Worm (Caenorhabditis elegans) whole organism, late embryonic: ENCODE measurements around the gene F59A1.6.

Experiments
- C08G9.2 ChIP-seq: sonication (generic microtip); optimal IDR thresholded peaks from 2 replicates; lab custom pipeline; 2016; ENCODE audit warnings: mild to moderate bottlenecking, missing genetic modification characterization, moderate library complexity, missing compliant biosample characterization
- C38D4.7 ChIP-seq: fragments of 200-800 bp; sonication (Bioruptor generic); optimal IDR thresholded peaks from 2 replicates; lab custom pipeline; 2018; ENCODE audit warnings: mild to moderate bottlenecking, missing genetic modification characterization, moderate library complexity, missing compliant biosample characterization
- F13H6.1 ChIP-seq: sonication (generic microtip); optimal IDR thresholded peaks from 2 replicates; lab custom pipeline; 2016; ENCODE audit warnings: missing genetic modification characterization, missing compliant biosample characterization
- K02D7.2 ChIP-seq: sonication (generic microtip); optimal IDR thresholded peaks from 2 replicates; lab custom pipeline; 2017; ENCODE audit warnings: mild to moderate bottlenecking, missing genetic modification characterization, missing compliant biosample characterization
- K09A11.1 ChIP-seq: sonication (generic microtip); optimal IDR thresholded peaks from 2 replicates; lab custom pipeline; 2017; ENCODE audit warnings: antibody characterized with exemption, mild to moderate bottlenecking, missing genetic modification characterization, missing compliant biosample characterization; ENCODE audit not compliant: insufficient read depth
- T23F11.4 ChIP-seq: fragments of 200-800 bp; sonication (Bioruptor generic); optimal IDR thresholded peaks from 2 replicates; lab custom pipeline; 2018; ENCODE audit warnings: mild to moderate bottlenecking, missing genetic modification characterization, missing compliant biosample characterization
- Y22D7AL.16 ChIP-seq: sonication (generic microtip); optimal IDR thresholded peaks from 2 replicates; lab custom pipeline; 2016; ENCODE audit warnings: missing genetic modification characterization, missing compliant biosample characterization
- ahr-1 ChIP-seq: sonication (generic microtip); optimal IDR thresholded peaks from 2 replicates; lab custom pipeline; 2016; ENCODE audit warnings: missing genetic modification characterization, missing compliant biosample characterization
- ama-1 ChIP-seq: fragments of 150-350 bp; optimal IDR thresholded peaks from 2 replicates; lab custom pipeline; 2014
- ceh-14 ChIP-seq: sonication (generic microtip); optimal IDR thresholded peaks from 2 replicates; lab custom pipeline; 2016; ENCODE audit warnings: missing genotype, missing genetic modification characterization, missing compliant biosample characterization
- ceh-19 ChIP-seq: fragments of 200-800 bp; sonication (Bioruptor generic); optimal IDR thresholded peaks from 2 replicates; lab custom pipeline; 2018; ENCODE audit warnings: mild to moderate bottlenecking, missing genetic modification characterization, missing compliant biosample characterization
- ceh-30 ChIP-seq: fragments of 150-350 bp; optimal IDR thresholded peaks from 2 replicates; lab custom pipeline; 2014; ENCODE audit warnings: missing biosample characterization, missing genetic modification characterization
- ceh-31 ChIP-seq: sonication (generic microtip); optimal IDR thresholded peaks from 2 replicates; lab custom pipeline; 2016; ENCODE audit warnings: missing genetic modification characterization, missing compliant biosample characterization
- ceh-34 ChIP-seq: sonication (generic microtip); optimal IDR thresholded peaks from 2 replicates; lab custom pipeline; 2016; ENCODE audit warnings: mild to moderate bottlenecking, missing genetic modification characterization, missing compliant biosample characterization
- ceh-45 ChIP-seq: fragments of 200-800 bp; sonication (Bioruptor generic); IDR thresholded peaks from 2 replicates; pipeline ENCODE4 v1.3.6; 2022; ENCODE audit warnings: missing genetic modification reagents, missing genetic modification characterization, missing compliant biosample characterization
- ceh-48 ChIP-seq: sonication (generic microtip); optimal IDR thresholded peaks from 2 replicates; lab custom pipeline; 2016; ENCODE audit warnings: missing genetic modification characterization, inconsistent platforms, missing compliant biosample characterization
- ceh-6 ChIP-seq: fragments of 200-800 bp; sonication (Bioruptor generic); optimal IDR thresholded peaks from 2 replicates; lab custom pipeline; 2018; ENCODE audit warnings: mild to moderate bottlenecking, missing genetic modification characterization, missing compliant biosample characterization
- ceh-9 ChIP-seq: sonication (generic microtip); optimal IDR thresholded peaks from 2 replicates; lab custom pipeline; 2016; ENCODE audit warnings: mild to moderate bottlenecking, missing genetic modification characterization, inconsistent platforms, missing compliant biosample characterization
- dmd-4 ChIP-seq: sonication (generic microtip); optimal IDR thresholded peaks from 2 replicates; lab custom pipeline; 2016; ENCODE audit warnings: borderline replicate concordance, missing genetic modification characterization, missing compliant biosample characterization
- elt-2 ChIP-seq: sonication (generic microtip); optimal IDR thresholded peaks from 2 replicates; lab custom pipeline; 2016; ENCODE audit warnings: missing genetic modification reagents, missing genetic modification characterization, missing compliant biosample characterization
- elt-4 ChIP-seq: sonication (generic microtip); optimal IDR thresholded peaks from 2 replicates; lab custom pipeline; 2016; ENCODE audit warnings: missing genetic modification characterization, missing compliant biosample characterization
- fax-1 ChIP-seq: sonication (generic microtip); optimal IDR thresholded peaks from 2 replicates; lab custom pipeline; 2016; ENCODE audit warnings: missing genotype, missing genetic modification characterization, missing compliant biosample characterization
- hlh-30 ChIP-seq: sonication (generic microtip); optimal IDR thresholded peaks from 2 replicates; lab custom pipeline; 2017; ENCODE audit warnings: antibody characterized with exemption, missing genetic modification characterization, missing compliant biosample characterization; ENCODE audit not compliant: insufficient read depth
- hlh-6 ChIP-seq: sonication (generic microtip); optimal IDR thresholded peaks from 2 replicates; lab custom pipeline; 2016; ENCODE audit warnings: missing genotype, missing genetic modification characterization, missing compliant biosample characterization
- hlh-8 ChIP-seq: sonication (generic microtip); optimal IDR thresholded peaks from 2 replicates; lab custom pipeline; 2016; ENCODE audit warnings: missing genotype, missing genetic modification characterization, missing compliant biosample characterization
- lim-6 ChIP-seq: sonication (generic microtip); optimal IDR thresholded peaks from 2 replicates; lab custom pipeline; 2016; ENCODE audit warnings: missing genetic modification characterization, missing compliant biosample characterization
- madf-2 ChIP-seq: sonication (generic microtip); optimal IDR thresholded peaks from 2 replicates; lab custom pipeline; 2017; ENCODE audit warnings: missing genetic modification characterization, missing compliant biosample characterization
- nfya-1 ChIP-seq: sonication (generic microtip); optimal IDR thresholded peaks from 2 replicates; lab custom pipeline; 2017; ENCODE audit warnings: missing genetic modification characterization, mild to moderate bottlenecking, missing compliant biosample characterization, antibody characterized with exemption, moderate library complexity
- odd-2 ChIP-seq: sonication (generic microtip); optimal IDR thresholded peaks from 2 replicates; lab custom pipeline; 2017; ENCODE audit warnings: antibody characterized with exemption, mild to moderate bottlenecking, missing genetic modification characterization, missing compliant biosample characterization
- pax-1 ChIP-seq: fragments of 150-350 bp; optimal IDR thresholded peaks from 2 replicates; lab custom pipeline; 2014; ENCODE audit warnings: missing biosample characterization, missing genetic modification characterization
- pha-2 ChIP-seq: sonication (generic microtip); optimal IDR thresholded peaks from 2 replicates; lab custom pipeline; 2017; ENCODE audit warnings: mild to moderate bottlenecking, missing genetic modification characterization, missing compliant biosample characterization
- pqm-1 ChIP-seq: sonication (generic microtip); optimal IDR thresholded peaks from 2 replicates; lab custom pipeline; 2016; ENCODE audit warnings: missing genetic modification characterization, missing compliant biosample characterization
- rnt-1 ChIP-seq: sonication (generic microtip); optimal IDR thresholded peaks from 2 replicates; lab custom pipeline; 2016; ENCODE audit warnings: missing genetic modification characterization, missing compliant biosample characterization
- syd-9 ChIP-seq: sonication (generic microtip); optimal IDR thresholded peaks from 2 replicates; lab custom pipeline; 2016; ENCODE audit warnings: mild to moderate bottlenecking, missing genetic modification characterization, moderate library complexity, missing compliant biosample characterization
- tbx-2 ChIP-seq: sonication (generic microtip); optimal IDR thresholded peaks from 2 replicates; lab custom pipeline; 2016; ENCODE audit warnings: missing genetic modification characterization, missing compliant biosample characterization
- unc-3 ChIP-seq, 2 experiments: fragments of 200-800 bp in 1 of 2; sonication (Bioruptor generic) in 1 of 2; sonication (generic microtip) in 1 of 2; conservative IDR thresholded peaks in 1 of 2; optimal IDR thresholded peaks in 1 of 2; 2 replicates each; pipeline versions ENCODE4 v1.3.6 to Lab custom; 2016 to 2022; ENCODE audit warnings: missing compliant biosample characterization in 2 of 2, missing genetic modification characterization in 2 of 2, missing genetic modification reagents in 1 of 2
- unc-42 ChIP-seq: sonication (generic microtip); optimal IDR thresholded peaks from 2 replicates; lab custom pipeline; 2016; ENCODE audit warnings: missing genotype, missing genetic modification characterization, missing compliant biosample characterization
- unc-86 ChIP-seq: sonication (generic microtip); optimal IDR thresholded peaks from 2 replicates; lab custom pipeline; 2016; ENCODE audit warnings: missing genetic modification characterization, missing compliant biosample characterization
- ztf-16 ChIP-seq: sonication (generic microtip); optimal IDR thresholded peaks from 2 replicates; lab custom pipeline; 2017; ENCODE audit warnings: missing genetic modification characterization, missing compliant biosample characterization

F59A1.6 gene

DNA sequence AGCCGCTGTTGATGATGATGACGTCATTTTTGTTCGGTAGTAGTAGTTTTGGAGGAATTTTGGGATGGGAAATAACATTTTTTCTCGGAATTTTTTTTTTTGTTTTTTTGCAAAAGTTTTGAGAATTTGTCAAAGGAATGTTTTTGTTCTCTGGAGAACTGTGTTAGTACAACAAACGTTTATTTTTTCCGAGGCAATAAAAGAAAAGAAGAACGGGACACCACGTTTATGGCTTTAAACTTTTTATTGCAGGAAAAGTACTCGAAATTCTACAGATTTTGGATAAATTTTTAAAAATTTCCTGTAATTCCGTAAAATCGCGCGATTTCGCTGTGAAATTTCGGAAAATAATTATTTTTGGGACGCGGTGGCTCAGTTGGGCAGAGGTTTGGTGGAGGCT lies 6.0 kb downstream of the F59A1.6 start, which contains the start of gene F59A1.13:
Gene F59A1.13 (minus strand): TSS at position 101 of the 400 bp plus-strand sequence.
- TF ChIP-seq pha-2 (no peak), K09A11.1 (no peak), unc-42 (tag; lab: Kevin White, UChicago) (no peak), fax-1 (tag; lab: Kevin White, UChicago) (no peak), pqm-1 (no peak), ceh-31 (no peak), ceh-14 (tag; lab: Kevin White, UChicago) (no peak), ceh-9 (no peak), ceh-48 (tag; lab: Kevin White, UChicago) (no peak), elt-4 (tag; lab: Kevin White, UChicago) (no peak)

DNA sequence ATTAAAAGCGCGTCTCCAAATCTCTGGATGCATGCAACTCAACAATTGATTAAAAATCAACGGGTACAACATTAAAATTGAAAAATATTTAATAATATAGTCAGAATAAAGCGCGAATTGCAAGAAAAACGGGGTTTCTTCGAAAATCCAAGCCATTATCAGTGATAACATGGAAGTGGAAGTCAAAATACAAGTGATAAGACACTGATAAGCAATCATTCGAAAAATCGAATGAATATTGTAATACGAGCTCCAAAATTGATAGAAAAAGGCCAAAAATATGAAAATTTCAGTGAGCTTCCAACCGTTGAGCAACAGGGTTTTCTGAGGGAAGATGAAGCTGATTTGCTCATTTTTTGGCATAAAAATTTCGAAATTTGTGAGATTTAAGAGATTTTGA lies 9.3 kb downstream of the F59A1.6 start:
- TF ChIP-seq elt-2 (tag; lab: Kevin White, UChicago) (peak; percentile 87), tbx-2 (tag; lab: Kevin White, UChicago) (no peak), ceh-45 (GFP tag; lab: Robert Waterston, UW) (no peak), ceh-6 (no peak)

- no peak for TF ChIP-seq nfya-1 (tag; lab: Kevin White, UChicago)
Measured at ce11 chrV:17695802-17696201, 10.9 kb downstream of the F59A1.6 start, which contains the start of gene Y26G10.1. Gene Y26G10.1 (minus strand): TSS chrV:17695902.

DNA sequence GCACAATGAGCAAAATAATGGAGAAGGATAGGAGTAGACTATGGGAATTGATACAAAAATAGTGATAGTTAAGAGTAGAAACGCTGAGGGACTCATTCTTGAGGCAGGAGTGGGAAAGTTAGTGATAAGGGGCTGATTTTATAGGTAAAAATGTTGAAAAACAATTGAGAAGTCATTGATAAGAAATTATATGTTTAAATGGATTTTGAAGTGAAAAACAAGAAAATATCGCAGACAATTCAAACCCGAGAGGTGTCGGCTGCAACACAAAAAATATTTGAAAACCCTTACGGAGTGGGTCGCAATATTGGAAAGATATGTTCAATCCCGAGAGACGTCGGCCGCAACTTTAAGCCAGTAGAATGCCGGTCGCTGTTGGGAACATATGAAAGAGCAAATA lies 11.8 kb downstream of the F59A1.6 start, which contains the start of gene spp-29:
Gene spp-29 (minus strand): TSS at position 101 of the 400 bp plus-strand sequence.
- TF ChIP-seq pha-2 = no peak

ce11 chrV:17699097-17699496 lies 14.2 kb downstream of the F59A1.6 start, which contains the start of gene Y26G10.4:
Gene Y26G10.4 (minus strand): TSS chrV:17699197.
- no peak for TF ChIP-seq pqm-1
- TF ChIP-seq ahr-1 (tag; lab: Kevin White, UChicago) = no peak
- TF ChIP-seq madf-2 = no peak
- TF ChIP-seq K09A11.1 = no peak
- no peak for TF ChIP-seq pha-2
- no peak for TF ChIP-seq ceh-34 (tag; lab: Kevin White, UChicago)
- no peak for TF ChIP-seq pax-1 (tag; lab: Kevin White, UChicago)
- TF ChIP-seq unc-86 (tag; lab: Kevin White, UChicago) = no peak
- TF ChIP-seq C38D4.7 (GFP tag; lab: Kevin White, UChicago) = no peak
- no peak for TF ChIP-seq ceh-6
- no peak for TF ChIP-seq hlh-30 (tag; lab: Kevin White, UChicago)
- no peak for TF ChIP-seq hlh-6 (tag; lab: Kevin White, UChicago)
- no peak for TF ChIP-seq unc-3 (GFP tag; conservative IDR thresholded peaks at IDR 0.05; lab: Robert Waterston, UW)
- TF ChIP-seq unc-3 (tag; optimal IDR thresholded peaks at IDR 0.05; lab: Kevin White, UChicago) = no peak
- no peak for TF ChIP-seq tbx-2 (tag; lab: Kevin White, UChicago)
- TF ChIP-seq ama-1 (lab: Kevin White, UChicago) = no peak
- TF ChIP-seq K02D7.2 (tag; lab: Kevin White, UChicago) = no peak
- TF ChIP-seq ceh-31 = no peak
- TF ChIP-seq Y22D7AL.16 (tag; lab: Kevin White, UChicago) = no peak
- TF ChIP-seq syd-9 = no peak

DNA sequence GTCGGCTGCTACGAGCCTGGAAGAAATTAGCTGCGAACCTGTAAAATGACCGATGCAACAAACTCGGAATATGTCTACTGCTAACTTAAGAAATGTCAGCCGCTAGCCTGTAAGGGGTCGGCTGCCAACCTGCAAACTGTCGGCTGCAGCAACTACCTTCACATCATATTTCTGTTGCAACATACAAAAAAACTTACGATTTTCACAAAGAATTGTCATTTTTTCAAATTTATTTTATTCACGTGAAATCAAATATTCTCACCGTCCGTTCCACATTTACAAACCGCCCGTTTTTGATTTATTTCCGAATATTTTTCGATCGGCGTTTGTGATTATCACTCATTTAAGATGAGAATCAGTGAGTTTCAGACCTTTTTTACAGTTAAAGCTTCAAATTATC lies 14.7 kb downstream of the F59A1.6 start, which contains the start of gene Y26G10.6:
Gene Y26G10.6 (plus strand): TSS at position 301 of the 400 bp plus-strand sequence.
- TF ChIP-seq T23F11.4 (GFP tag; lab: Kevin White, UChicago) = no peak
- TF ChIP-seq ceh-30 (tag; lab: Kevin White, UChicago) = no peak
- TF ChIP-seq C38D4.7 (GFP tag; lab: Kevin White, UChicago) = no peak
- TF ChIP-seq nfya-1 (tag; lab: Kevin White, UChicago) = no peak
- no peak for TF ChIP-seq lim-6 (tag; lab: Kevin White, UChicago)
- TF ChIP-seq rnt-1 (tag; lab: Kevin White, UChicago) = no peak
- TF ChIP-seq ceh-19 (GFP tag; lab: Kevin White, UChicago) = no peak
- no peak for TF ChIP-seq K09A11.1
- TF ChIP-seq ztf-16 (tag; lab: Kevin White, UChicago) = no peak
- no peak for TF ChIP-seq F13H6.1 (tag; lab: Kevin White, UChicago)
- no peak for TF ChIP-seq hlh-8 (tag; lab: Kevin White, UChicago)
- no peak for TF ChIP-seq hlh-30 (tag; lab: Kevin White, UChicago)
- TF ChIP-seq dmd-4 (tag; lab: Kevin White, UChicago) = no peak
- TF ChIP-seq C08G9.2 (tag; lab: Kevin White, UChicago) = no peak
- no peak for TF ChIP-seq odd-2
- no peak for TF ChIP-seq elt-4 (tag; lab: Kevin White, UChicago)
- TF ChIP-seq, all 69 proteins: peak for 0
